Worm (Caenorhabditis elegans) whole organism, L1 larva: Measurements from ENCODE around the gene ZK632.2.

Experiments used
- alr-1 ChIP-seq: fragments of 200-800 bp; sonication (Bioruptor generic); optimal IDR thresholded peaks from 2 replicates; lab custom pipeline; 2018; ENCODE audit warnings: borderline replicate concordance, mild to moderate bottlenecking, missing genetic modification characterization, missing compliant biosample characterization
- fos-1 ChIP-seq: fragments of 150-350 bp; optimal IDR thresholded peaks from 2 replicates; lab custom pipeline; 2014; ENCODE audit warnings: missing biosample characterization, missing genetic modification characterization
- lin-13 ChIP-seq: fragments of 150-350 bp; optimal IDR thresholded peaks from 2 replicates; lab custom pipeline; 2014; ENCODE audit warnings: missing biosample characterization, missing genetic modification reagents, missing genetic modification characterization
- nhr-85 ChIP-seq: sonication (generic microtip); peaks from one replicate; lab custom pipeline; 2016; ENCODE audit warnings: missing genetic modification characterization, inconsistent platforms, missing compliant biosample characterization
- sptf-1 ChIP-seq: fragments of 150-350 bp; optimal IDR thresholded peaks from 2 replicates; lab custom pipeline; 2014; ENCODE audit warnings: missing biosample characterization, missing genetic modification characterization
- unc-62 ChIP-seq: fragments of 150-350 bp; optimal IDR thresholded peaks from 2 replicates; lab custom pipeline; 2014; ENCODE audit warnings: missing biosample characterization, missing genetic modification reagents, missing genetic modification characterization
- zag-1 ChIP-seq: fragments of 150-350 bp; optimal IDR thresholded peaks from 2 replicates; lab custom pipeline; 2014; ENCODE audit warnings: missing biosample characterization, missing genetic modification characterization
- ztf-11 ChIP-seq, 2 experiments: sonication (generic microtip); optimal IDR thresholded peaks; 2 replicates each; lab custom pipeline; 2016 to 2017; ENCODE audit warnings: missing genetic modification characterization in 2 of 2, missing biosample characterization in 1 of 2, missing compliant biosample characterization in 1 of 2

- TF ChIP-seq alr-1 (tag; lab: Kevin White, UChicago) (no peak), sptf-1 (no peak), fos-1 (tag; lab: Kevin White, UChicago) (no peak), unc-62 (GFP tag; lab: Kevin White, UChicago) (no peak), zag-1 (tag; lab: Kevin White, UChicago) (no peak), nhr-85 (tag; lab: Kevin White, UChicago) (peak; percentile 83), lin-13 (GFP tag; lab: Kevin White, UChicago) (no peak), ztf-11 (tag; optimal IDR thresholded peaks at IDR 0.05; lab: Kevin White, UChicago) (no peak)
These were observed 8.7 kb downstream of the ZK632.2 start for ce11 chrIII:9807560-9808046.
